Worm (Caenorhabditis elegans): Measurements from ENCODE around the gene gon-1.
"Not testable (repeated sequence)": the region's sequence is repeated elsewhere in the genome, so short reads cannot be mapped to it uniquely, and the experiment has no call there.

DNA sequence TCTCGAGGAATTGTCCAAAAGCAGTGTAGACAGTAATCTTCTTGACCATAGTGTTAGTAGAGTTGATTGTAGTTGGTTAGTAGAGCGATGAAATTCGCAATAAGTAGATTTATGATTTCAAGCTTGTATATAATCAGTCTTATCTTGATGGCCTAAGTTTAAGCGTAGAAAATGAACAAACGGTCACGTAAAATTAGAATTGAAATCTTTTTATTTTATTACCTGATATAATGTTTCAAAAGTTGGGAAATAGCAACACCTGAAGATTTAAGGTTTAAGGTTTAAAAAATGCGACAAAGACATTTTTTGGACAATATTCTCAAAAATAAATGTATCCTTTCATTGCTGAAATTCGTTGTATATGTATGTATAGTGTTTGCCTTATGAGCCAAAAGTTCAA, 59.6 kb downstream of the gon-1 start, which contains the start of gene sss-1:
- TF ChIP-seq sox-4 (tag; optimal IDR thresholded peaks at IDR 0.05); pha-4 (tag; optimal IDR thresholded peaks at IDR 0.05); ahr-1 (tag; optimal IDR thresholded peaks at IDR 0.05); tbx-2 (tag; optimal IDR thresholded peaks at IDR 0.05); ama-1 (optimal IDR thresholded peaks at IDR 0.05); lim-6 (tag; optimal IDR thresholded peaks at IDR 0.05); ceh-18 (tag; optimal IDR thresholded peaks at IDR 0.05); pax-1 (tag; optimal IDR thresholded peaks at IDR 0.05); F13H6.1 (tag; optimal IDR thresholded peaks at IDR 0.05): not testable (repeated sequence)

All from whole organism, late embryonic.